Worm (Caenorhabditis elegans): ENCODE results near the gene Y39G8B.10.

Y39G8B.10 gene

DNA sequence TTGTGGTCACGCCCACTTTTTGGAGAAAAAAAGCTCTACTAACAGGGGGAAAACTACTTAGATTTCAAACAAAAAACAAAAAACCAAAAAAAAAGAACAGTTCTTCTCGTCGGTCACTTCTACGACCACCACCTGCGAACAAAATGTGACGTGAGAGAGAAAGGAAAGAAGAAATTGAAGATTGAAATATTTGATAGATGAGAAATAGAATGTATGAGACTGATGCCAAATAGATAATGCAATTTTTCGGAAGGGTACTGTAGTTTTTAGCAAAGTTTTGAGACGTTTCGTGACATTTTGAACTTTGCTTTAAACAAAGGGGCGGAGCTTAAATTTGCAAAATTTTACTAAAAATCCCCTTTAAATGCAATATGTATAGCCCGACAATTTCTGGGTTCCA lies 27.9 kb downstream of the Y39G8B.10 start:
- no peak for TF ChIP-seq ces-1 (GFP tag; optimal IDR thresholded peaks at IDR 0.05)
- no peak for TF ChIP-seq mab-5 (tag; optimal IDR thresholded peaks at IDR 0.05)
- TF ChIP-seq elt-3 (tag; optimal IDR thresholded peaks at IDR 0.05), result no peak
- no peak for TF ChIP-seq nhr-76 (tag; optimal IDR thresholded peaks at IDR 0.05)
- TF ChIP-seq ham-2 (GFP tag; optimal IDR thresholded peaks at IDR 0.05), result no peak

DNA sequence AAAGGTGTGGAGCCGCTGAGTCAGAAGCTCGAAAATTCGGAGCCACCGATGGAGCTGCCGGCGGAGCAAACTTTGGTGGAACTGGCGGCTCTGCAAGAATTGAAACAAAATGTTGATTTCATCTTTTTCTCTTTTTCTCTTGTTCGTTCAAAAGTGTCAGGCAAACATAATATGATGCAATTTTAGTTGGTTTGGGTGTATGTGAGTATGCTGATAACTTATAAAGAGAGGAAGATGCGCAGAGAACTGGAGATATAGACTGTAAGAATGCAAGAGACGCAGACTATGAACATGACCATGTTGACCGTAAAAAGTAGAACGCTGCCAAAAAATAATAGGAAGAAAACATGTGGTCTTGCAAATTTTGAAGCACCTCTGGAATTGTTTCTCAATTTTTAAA lies 28.8 kb downstream of the Y39G8B.10 start:
- no peak for TF ChIP-seq nhr-76 (tag; optimal IDR thresholded peaks at IDR 0.05)
- no peak for TF ChIP-seq unc-39 (tag; optimal IDR thresholded peaks at IDR 0.05)
- TF ChIP-seq M03D4.4 (tag; optimal IDR thresholded peaks at IDR 0.05), result no peak

- TF ChIP-seq unc-39 (tag; optimal IDR thresholded peaks at IDR 0.05) (no peak), ham-2 (GFP tag; optimal IDR thresholded peaks at IDR 0.05) (no peak), elt-1 (tag; optimal IDR thresholded peaks at IDR 0.05; ENCODE audit: borderline replicate concordance, insufficient read depth) (no peak), mab-5 (tag; optimal IDR thresholded peaks at IDR 0.05) (no peak), ceh-43 (GFP tag; optimal IDR thresholded peaks at IDR 0.05) (no peak)
Observed at ce11 chrII:13951986-13952385, 30.9 kb downstream of the Y39G8B.10 start.

ce11 chrII:13949290-13949689 lies 33.6 kb downstream of the Y39G8B.10 start, which contains the start of gene sre-44:
sre-44 (plus strand) TSS chrII:13949590.
- TF ChIP-seq nhr-28 (tag; optimal IDR thresholded peaks at IDR 0.05), result no peak
- no peak for TF ChIP-seq mls-2 (tag; optimal IDR thresholded peaks at IDR 0.05)
- TF ChIP-seq ces-1 (GFP tag; optimal IDR thresholded peaks at IDR 0.05), result no peak
- no peak for TF ChIP-seq M03D4.4 (tag; optimal IDR thresholded peaks at IDR 0.05)
- no peak for TF ChIP-seq elt-3 (tag; optimal IDR thresholded peaks at IDR 0.05)
- TF ChIP-seq flh-1 (GFP tag; optimal IDR thresholded peaks at IDR 0.05), result no peak
- no peak for TF ChIP-seq cnd-1 (tag; optimal IDR thresholded peaks at IDR 0.05)
- TF ChIP-seq unc-62 (GFP tag; optimal IDR thresholded peaks at IDR 0.05), result no peak
- no peak for TF ChIP-seq unc-120 (tag; optimal IDR thresholded peaks at IDR 0.05; ENCODE audit: poor library complexity, severe bottlenecking)
- no peak for TF ChIP-seq nhr-76 (tag; optimal IDR thresholded peaks at IDR 0.05)
- TF ChIP-seq ztf-11 (tag; optimal IDR thresholded peaks at IDR 0.05), result no peak
- no peak for TF ChIP-seq blmp-1 (tag; optimal IDR thresholded peaks at IDR 0.05)
- no peak for TF ChIP-seq drap-1 (GFP tag; optimal IDR thresholded peaks at IDR 0.05)
- TF ChIP-seq ceh-43 (GFP tag; optimal IDR thresholded peaks at IDR 0.05), result no peak
- no peak for TF ChIP-seq elt-1 (tag; optimal IDR thresholded peaks at IDR 0.05; ENCODE audit: borderline replicate concordance, insufficient read depth)

DNA sequence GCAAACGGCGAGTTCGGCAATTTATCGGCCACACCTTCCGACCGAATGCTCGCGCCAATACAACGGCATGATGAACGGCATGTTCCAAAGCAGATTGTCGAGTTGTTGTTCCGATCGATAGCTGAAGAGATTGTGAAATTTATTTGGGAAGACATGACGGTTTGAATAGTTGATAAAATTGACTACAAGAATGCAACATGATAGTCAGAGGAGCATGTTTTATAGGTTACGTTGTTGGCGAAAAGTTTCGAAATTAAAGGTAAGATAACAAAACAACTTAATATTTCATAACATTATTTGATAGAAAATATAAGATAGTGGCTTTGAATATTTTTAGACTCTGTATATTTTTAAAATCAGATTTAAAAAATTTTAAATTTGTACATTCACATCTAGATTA lies 37.4 kb downstream of the Y39G8B.10 start:
- no peak for TF ChIP-seq nhr-28 (tag; optimal IDR thresholded peaks at IDR 0.05)
- no peak for TF ChIP-seq tbx-8 (GFP tag; optimal IDR thresholded peaks at IDR 0.05)
- no peak for TF ChIP-seq elt-1 (tag; optimal IDR thresholded peaks at IDR 0.05; ENCODE audit: borderline replicate concordance, insufficient read depth)
- no peak for TF ChIP-seq nhr-12 (tag; optimal IDR thresholded peaks at IDR 0.05)
- TF ChIP-seq unc-62 (GFP tag; optimal IDR thresholded peaks at IDR 0.05), result no peak
- no peak for TF ChIP-seq cnd-1 (tag; optimal IDR thresholded peaks at IDR 0.05)
- TF ChIP-seq ces-1 (GFP tag; optimal IDR thresholded peaks at IDR 0.05), result no peak
- no peak for TF ChIP-seq M03D4.4 (tag; optimal IDR thresholded peaks at IDR 0.05)
- no peak for TF ChIP-seq lsy-2 (tag; optimal IDR thresholded peaks at IDR 0.05)
- TF ChIP-seq ceh-43 (GFP tag; optimal IDR thresholded peaks at IDR 0.05), result no peak
- TF ChIP-seq ceh-39 (tag; optimal IDR thresholded peaks at IDR 0.05), result no peak
- no peak for TF ChIP-seq ztf-11 (tag; optimal IDR thresholded peaks at IDR 0.05)
- TF ChIP-seq hlh-1 (tag; optimal IDR thresholded peaks at IDR 0.05), result no peak
- no peak for TF ChIP-seq pha-4 (tag; optimal IDR thresholded peaks at IDR 0.05)

DNA sequence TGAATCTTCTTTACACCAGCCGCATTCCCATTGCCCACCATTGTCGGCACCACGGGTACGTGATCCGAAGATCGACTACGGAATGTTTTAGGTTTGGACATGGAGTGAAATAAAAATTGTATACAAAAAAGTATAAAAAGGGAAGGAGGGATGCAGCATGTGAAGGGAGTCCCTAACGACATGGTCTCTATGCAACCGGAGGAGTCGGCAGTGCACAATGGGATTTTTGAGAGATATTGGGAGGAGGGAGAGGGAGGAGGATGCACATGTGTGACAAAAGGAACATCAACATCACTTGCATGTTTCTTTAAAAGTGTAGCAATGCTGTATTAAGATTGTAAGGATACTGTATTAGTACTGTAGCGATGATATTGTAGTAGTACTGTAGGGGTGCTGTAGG lies 43.4 kb downstream of the Y39G8B.10 start, which contains the start of gene W07G1.1:
Gene W07G1.1 (minus strand): TSS at position 101 of the 400 bp plus-strand sequence.
- no peak for TF ChIP-seq lin-32 (GFP tag; optimal IDR thresholded peaks at IDR 0.05)
- TF ChIP-seq drap-1 (GFP tag; optimal IDR thresholded peaks at IDR 0.05), result no peak
- TF ChIP-seq lsy-2 (tag; optimal IDR thresholded peaks at IDR 0.05), result no peak
- TF ChIP-seq ham-2 (GFP tag; optimal IDR thresholded peaks at IDR 0.05), result no peak
- TF ChIP-seq nhr-2 (tag; optimal IDR thresholded peaks at IDR 0.05), result no peak
- TF ChIP-seq nhr-12 (tag; optimal IDR thresholded peaks at IDR 0.05), result no peak
- no peak for TF ChIP-seq zip-8 (tag; optimal IDR thresholded peaks at IDR 0.05)
- TF ChIP-seq tbx-8 (GFP tag; optimal IDR thresholded peaks at IDR 0.05), result no peak
- TF ChIP-seq snpc-4 (tag; optimal IDR thresholded peaks at IDR 0.05), result no peak

Measured in whole organism, mixed stage, embryonic.